Worm (Caenorhabditis elegans) whole organism, mixed stage, embryonic: Measurements from ENCODE around the gene Y53G8AM.8.
A peak's percentile ranks its signal among the peaks of the same experiment; 100 is the strongest.

ENCODE experiments used
- M03D4.4 ChIP-seq: sonication (generic microtip); optimal IDR thresholded peaks from 2 replicates; lab custom pipeline; 2017; ENCODE audit warnings: mild to moderate bottlenecking, missing genetic modification characterization, missing compliant biosample characterization
- bed-3 ChIP-seq: fragments of 200-800 bp; sonication (Bioruptor generic); optimal IDR thresholded peaks from 3 replicates; lab custom pipeline; 2018; ENCODE audit warnings: mild to moderate bottlenecking, missing genetic modification characterization, moderate library complexity, missing compliant biosample characterization
- blmp-1 ChIP-seq: fragments of 150-350 bp; optimal IDR thresholded peaks from 2 replicates; lab custom pipeline; 2014; ENCODE audit warnings: missing biosample characterization, missing genetic modification characterization
- ceh-39 ChIP-seq: fragments of 150-350 bp; optimal IDR thresholded peaks from 2 replicates; lab custom pipeline; 2014; ENCODE audit warnings: missing biosample characterization, missing genetic modification characterization
- ceh-43 ChIP-seq: fragments of 200-800 bp; sonication (Bioruptor generic); optimal IDR thresholded peaks from 2 replicates; lab custom pipeline; 2018; ENCODE audit warnings: mild to moderate bottlenecking, missing genetic modification characterization, moderate library complexity, missing compliant biosample characterization
- ceh-83 ChIP-seq: fragments of 200-800 bp; sonication (Bioruptor generic); optimal IDR thresholded peaks from 2 replicates; lab custom pipeline; 2018; ENCODE audit warnings: mild to moderate bottlenecking, missing genetic modification characterization, missing compliant biosample characterization
- ces-1 ChIP-seq: fragments of 150-350 bp; optimal IDR thresholded peaks from 2 replicates; lab custom pipeline; 2014; ENCODE audit warnings: missing biosample characterization, missing genetic modification reagents, missing genetic modification characterization
- cnd-1 ChIP-seq: fragments of 200-800 bp; sonication (Bioruptor generic); optimal IDR thresholded peaks from 2 replicates; lab custom pipeline; 2018; ENCODE audit warnings: mild to moderate bottlenecking, missing genetic modification characterization, missing compliant biosample characterization
- elt-1 ChIP-seq: sonication (generic microtip); optimal IDR thresholded peaks from 2 replicates; lab custom pipeline; 2017; ENCODE audit warnings: missing genetic modification characterization, mild to moderate bottlenecking, missing compliant biosample characterization, antibody characterized with exemption, moderate library complexity, borderline replicate concordance; ENCODE audit not compliant: insufficient read depth
- elt-3 ChIP-seq: fragments of 150-350 bp; optimal IDR thresholded peaks from 2 replicates; lab custom pipeline; 2014; ENCODE audit warnings: missing biosample characterization, missing genetic modification characterization
- flh-1 ChIP-seq: fragments of 200-800 bp; sonication (Bioruptor generic); optimal IDR thresholded peaks from 2 replicates; lab custom pipeline; 2018; ENCODE audit warnings: mild to moderate bottlenecking, missing genetic modification characterization, moderate library complexity, missing compliant biosample characterization
- ham-2 ChIP-seq: fragments of 200-800 bp; sonication (Bioruptor generic); optimal IDR thresholded peaks from 2 replicates; lab custom pipeline; 2018; ENCODE audit warnings: mild to moderate bottlenecking, missing genetic modification characterization, missing compliant biosample characterization
- hlh-1 ChIP-seq: fragments of 150-350 bp; optimal IDR thresholded peaks from 2 replicates; lab custom pipeline; 2014; ENCODE audit warnings: missing biosample characterization, missing genetic modification reagents, missing genetic modification characterization
- lin-13 ChIP-seq: fragments of 150-350 bp; optimal IDR thresholded peaks from 2 replicates; lab custom pipeline; 2014; ENCODE audit warnings: missing biosample characterization, missing genetic modification characterization
- lin-32 ChIP-seq: fragments of 200-800 bp; sonication (Bioruptor generic); optimal IDR thresholded peaks from 2 replicates; lab custom pipeline; 2018; ENCODE audit warnings: mild to moderate bottlenecking, missing genetic modification characterization, missing compliant biosample characterization
- lsy-2 ChIP-seq: fragments of 150-350 bp; optimal IDR thresholded peaks from 2 replicates; lab custom pipeline; 2014; ENCODE audit warnings: missing biosample characterization, missing genetic modification characterization
- mab-5 ChIP-seq: fragments of 150-350 bp; optimal IDR thresholded peaks from 2 replicates; lab custom pipeline; 2014; ENCODE audit warnings: missing biosample characterization, missing genetic modification characterization
- mep-1 ChIP-seq: fragments of 150-350 bp; optimal IDR thresholded peaks from 2 replicates; lab custom pipeline; 2017; ENCODE audit warnings: missing biosample characterization, missing genetic modification reagents, missing genetic modification characterization, inconsistent platforms
- mls-2 ChIP-seq: sonication (generic microtip); optimal IDR thresholded peaks from 2 replicates; lab custom pipeline; 2016; ENCODE audit warnings: mild to moderate bottlenecking, missing genetic modification characterization, moderate library complexity, missing compliant biosample characterization
- nhr-12 ChIP-seq: fragments of 150-350 bp; optimal IDR thresholded peaks from 2 replicates; lab custom pipeline; 2014; ENCODE audit warnings: missing biosample characterization, missing genetic modification characterization
- nhr-2 ChIP-seq: fragments of 150-350 bp; optimal IDR thresholded peaks from 2 replicates; lab custom pipeline; 2014; ENCODE audit warnings: missing biosample characterization, missing genetic modification characterization
- nhr-237 ChIP-seq: fragments of 150-350 bp; optimal IDR thresholded peaks from 2 replicates; lab custom pipeline; 2014; ENCODE audit warnings: missing biosample characterization, missing genetic modification characterization
- nhr-76 ChIP-seq: sonication (generic microtip); optimal IDR thresholded peaks from 2 replicates; lab custom pipeline; 2017; ENCODE audit warnings: missing biosample characterization, missing genetic modification characterization
- pha-4 ChIP-seq: fragments of 150-350 bp; optimal IDR thresholded peaks from 2 replicates; lab custom pipeline; 2018; ENCODE audit warnings: missing biosample characterization, missing genetic modification reagents, missing genetic modification characterization
- sem-2 ChIP-seq: fragments of 200-800 bp; sonication (Bioruptor generic); optimal IDR thresholded peaks from 2 replicates; lab custom pipeline; 2018; ENCODE audit warnings: mild to moderate bottlenecking, missing genetic modification characterization, missing compliant biosample characterization
- snpc-4 ChIP-seq: fragments of 150-350 bp; optimal IDR thresholded peaks from 2 replicates; lab custom pipeline; 2014; ENCODE audit warnings: missing biosample characterization, missing genetic modification characterization
- sptf-1 ChIP-seq: sonication (generic microtip); optimal IDR thresholded peaks from 2 replicates; lab custom pipeline; 2017; ENCODE audit warnings: mild to moderate bottlenecking, missing genetic modification characterization, moderate library complexity, missing compliant biosample characterization
- tbx-8 ChIP-seq: fragments of 200-800 bp; sonication (Bioruptor generic); optimal IDR thresholded peaks from 2 replicates; lab custom pipeline; 2018; ENCODE audit warnings: mild to moderate bottlenecking, missing genetic modification characterization, moderate library complexity, missing compliant biosample characterization
- unc-120 ChIP-seq: sonication (generic microtip); optimal IDR thresholded peaks from 2 replicates; lab custom pipeline; 2017; ENCODE audit warnings: missing genetic modification characterization, missing compliant biosample characterization; ENCODE audit not compliant: poor library complexity, severe bottlenecking
- unc-39 ChIP-seq: fragments of 150-350 bp; optimal IDR thresholded peaks from 2 replicates; lab custom pipeline; 2014; ENCODE audit warnings: missing biosample characterization, missing genetic modification characterization
- unc-62 ChIP-seq: fragments of 150-350 bp; optimal IDR thresholded peaks from 2 replicates; lab custom pipeline; 2014; ENCODE audit warnings: missing biosample characterization, missing genetic modification reagents, missing genetic modification characterization
- zip-8 ChIP-seq: fragments of 150-350 bp; optimal IDR thresholded peaks from 2 replicates; lab custom pipeline; 2014; ENCODE audit warnings: missing biosample characterization, missing genetic modification characterization
- ztf-11 ChIP-seq: fragments of 150-350 bp; optimal IDR thresholded peaks from 2 replicates; lab custom pipeline; 2014; ENCODE audit warnings: missing biosample characterization, missing genetic modification characterization

Gene Y53G8AM.8

ce11 chrIII:3278610-3279009 lies at the start of gene Y53G8AM.8:
Gene Y53G8AM.8, minus strand, starts transcription at chrIII:3278710.
- TF ChIP-seq zip-8 (no peak), nhr-12 (tag; lab: Kevin White, UChicago) (no peak), sptf-1 (tag; lab: Kevin White, UChicago) (no peak), mls-2 (tag; lab: Kevin White, UChicago) (no peak), flh-1 (GFP tag; lab: Kevin White, UChicago) (no peak), unc-62 (GFP tag; lab: Kevin White, UChicago) (no peak)

DNA sequence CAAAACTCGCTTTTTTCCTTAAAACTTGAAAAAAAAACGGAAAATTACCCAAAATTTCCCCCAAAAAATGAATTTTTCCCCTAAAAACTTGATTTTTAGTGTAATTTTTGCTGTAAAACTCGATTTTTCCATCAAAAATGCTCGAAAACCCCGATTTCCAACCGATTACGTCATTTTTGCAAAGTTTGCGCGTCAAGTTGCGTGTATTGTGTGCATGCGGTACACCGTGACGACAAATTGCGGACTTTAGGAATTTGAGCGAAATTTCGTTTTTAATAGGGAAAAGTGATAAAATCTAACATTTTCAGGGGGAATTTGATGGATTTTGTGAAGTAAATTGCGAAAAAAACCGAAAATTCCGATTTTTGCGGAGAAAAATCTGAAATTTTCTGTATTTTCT lies 45.4 kb upstream of the Y53G8AM.8 start:
- TF ChIP-seq ceh-39 (tag; lab: Kevin White, UChicago) (peak; percentile 22), elt-3 (tag; lab: Kevin White, UChicago) (no peak), unc-62 (GFP tag; lab: Kevin White, UChicago) (peak; percentile 10), lin-13 (tag; lab: Kevin White, UChicago) (peak; percentile 72), nhr-2 (tag; lab: Kevin White, UChicago) (peak; percentile 4), ces-1 (peak; percentile 67), sem-2 (GFP tag; lab: Kevin White, UChicago) (no peak), M03D4.4 (tag; lab: Kevin White, UChicago) (peak; percentile 8), zip-8 (peak; percentile 82), lsy-2 (tag; lab: Kevin White, UChicago) (peak; percentile 51), pha-4 (peak; percentile 2), nhr-237 (peak; percentile 19), mep-1 (peak; percentile 56), bed-3 (no peak)

ce11 chrIII:3322317-3323010 lies 44.0 kb upstream of the Y53G8AM.8 start, which contains the start of gene phf-15:
Gene phf-15, plus strand, starts transcription at chrIII:3322853.
- TF ChIP-seq cnd-1 (tag; lab: Kevin White, UChicago), result no peak
- TF ChIP-seq lin-13 (tag; lab: Kevin White, UChicago), result peak; percentile 20
- no peak for TF ChIP-seq sptf-1 (tag; lab: Kevin White, UChicago)
- TF ChIP-seq tbx-8, result peak; percentile 73
- peak; percentile 5 for TF ChIP-seq M03D4.4 (tag; lab: Kevin White, UChicago)
- TF ChIP-seq ces-1, result peak; percentile 26
- TF ChIP-seq, all 35 proteins: peak for 4

- TF ChIP-seq mab-5 (no peak), pha-4 (no peak), elt-3 (tag; lab: Kevin White, UChicago) (no peak), sem-2 (GFP tag; lab: Kevin White, UChicago) (no peak), M03D4.4 (tag; lab: Kevin White, UChicago) (no peak), hlh-1 (tag; lab: Kevin White, UChicago) (no peak), nhr-76 (no peak), lin-13 (tag; lab: Kevin White, UChicago) (no peak), lin-32 (GFP tag; lab: Kevin White, UChicago) (no peak), snpc-4 (no peak), zip-8 (no peak), ceh-83 (no peak), nhr-2 (tag; lab: Kevin White, UChicago) (no peak), unc-120 (tag; lab: Kevin White, UChicago) (no peak), mep-1 (no peak), sptf-1 (tag; lab: Kevin White, UChicago) (no peak)
- TF ChIP-seq, all 35 proteins: peak for 0
Measured at ce11 chrIII:3321145-3321544, 42.6 kb upstream of the Y53G8AM.8 start, which contains the start of gene Y53G8AR.9. Gene Y53G8AR.9, minus strand, starts transcription at chrIII:3321245.

- TF ChIP-seq sptf-1 (tag; lab: Kevin White, UChicago) (no peak), hlh-1 (tag; lab: Kevin White, UChicago) (no peak), nhr-237 (no peak), ceh-83 (no peak), blmp-1 (tag; lab: Kevin White, UChicago) (no peak), ceh-43 (GFP tag; lab: Kevin White, UChicago) (no peak), snpc-4 (no peak), ztf-11 (tag; lab: Kevin White, UChicago) (no peak), elt-1 (tag; lab: Kevin White, UChicago) (no peak), ham-2 (no peak), unc-62 (GFP tag; lab: Kevin White, UChicago) (no peak), tbx-8 (no peak), unc-39 (tag; lab: Kevin White, UChicago) (no peak)
Measured at ce11 chrIII:3317887-3318286, 39.4 kb upstream of the Y53G8AM.8 start.
